Fruit fly (Drosophila melanogaster): ENCODE data around the gene CG10702.
A peak's percentile ranks its signal among the peaks of the same experiment; 100 is the strongest.

CG10702 gene

dm6 chr2L:19023972-19024743, 45.5 kb downstream of the CG10702 start:
- TF ChIP-seq CG11617 (GFP tag; optimal IDR thresholded peaks at IDR 0.05) (peak; percentile 13), CG5204 (GFP tag; optimal IDR thresholded peaks at IDR 0.05) (peak; percentile 43), kay (GFP tag; ENCODE audit: borderline replicate concordance) (no peak), tj (GFP tag; optimal IDR thresholded peaks at IDR 0.05) (peak; percentile 10), CG14711 (tag; optimal IDR thresholded peaks at IDR 0.05) (no peak), CG7045 (GFP tag; optimal IDR thresholded peaks at IDR 0.05) (peak; percentile 8), CG7101 (tag; optimal IDR thresholded peaks at IDR 0.05) (peak; percentile 8)

DNA sequence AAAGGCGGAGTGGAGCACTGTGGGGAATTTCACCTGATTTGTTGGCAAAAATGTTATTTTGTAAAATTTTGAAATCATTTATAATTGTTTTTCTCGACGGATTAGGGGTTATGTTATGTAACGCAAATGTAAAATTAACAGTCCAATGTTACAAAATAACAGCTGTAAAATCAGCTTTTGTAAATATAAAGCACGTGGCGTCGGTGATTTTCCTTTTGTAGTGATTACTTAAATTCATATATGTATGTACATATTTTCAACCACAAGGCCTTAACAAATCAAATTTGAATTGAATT, 47.5 kb downstream of the CG10702 start, which contains the start of gene CG15172:
CG15172 (plus strand) TSS at position 197 of the 296 bp plus-strand sequence.
- TF ChIP-seq CG1620 (GFP tag; optimal IDR thresholded peaks at IDR 0.05) (no peak), CG7045 (GFP tag; optimal IDR thresholded peaks at IDR 0.05) (no peak), Hr96 (GFP tag; optimal IDR thresholded peaks at IDR 0.05) (no peak), Mnt (GFP tag; optimal IDR thresholded peaks at IDR 0.05) (no peak), Crg-1 (GFP tag; optimal IDR thresholded peaks at IDR 0.05) (no peak), kay (GFP tag; ENCODE audit: borderline replicate concordance) (no peak), pad (GFP tag; optimal IDR thresholded peaks at IDR 0.05) (no peak), CG11617 (GFP tag; optimal IDR thresholded peaks at IDR 0.05) (no peak), CG7101 (tag; optimal IDR thresholded peaks at IDR 0.05) (no peak), CG5204 (GFP tag; optimal IDR thresholded peaks at IDR 0.05) (no peak), tj (GFP tag; optimal IDR thresholded peaks at IDR 0.05) (no peak), toe (GFP tag; optimal IDR thresholded peaks at IDR 0.05) (no peak), bab1 (GFP tag; optimal IDR thresholded peaks at IDR 0.05) (no peak), ovo (GFP tag; optimal IDR thresholded peaks at IDR 0.05) (no peak), cnc (optimal IDR thresholded peaks at IDR 0.05) (no peak), cic (GFP tag; optimal IDR thresholded peaks at IDR 0.05) (no peak), Clk (GFP tag; optimal IDR thresholded peaks at IDR 0.05) (no peak), CG14711 (tag; optimal IDR thresholded peaks at IDR 0.05) (no peak)

- TF ChIP-seq CG1620 (GFP tag; optimal IDR thresholded peaks at IDR 0.05), result no peak
- TF ChIP-seq Crg-1 (GFP tag; optimal IDR thresholded peaks at IDR 0.05), result no peak
- TF ChIP-seq CG33017 (tag; optimal IDR thresholded peaks at IDR 0.05), result peak; percentile 80
- peak; percentile 1 for TF ChIP-seq tj (GFP tag; optimal IDR thresholded peaks at IDR 0.05)
- TF ChIP-seq Mnt (GFP tag; optimal IDR thresholded peaks at IDR 0.05), result peak; percentile 0
- peak; percentile 72 for TF ChIP-seq CG7101 (tag; optimal IDR thresholded peaks at IDR 0.05)
- peak; percentile 40 for TF ChIP-seq pad (GFP tag; optimal IDR thresholded peaks at IDR 0.05)
- peak; percentile 49 for TF ChIP-seq CG5204 (GFP tag; optimal IDR thresholded peaks at IDR 0.05)
- no peak for TF ChIP-seq ovo (GFP tag; optimal IDR thresholded peaks at IDR 0.05)
- no peak for TF ChIP-seq toe (GFP tag; optimal IDR thresholded peaks at IDR 0.05)
- TF ChIP-seq CG11617 (GFP tag; optimal IDR thresholded peaks at IDR 0.05), result peak; percentile 71
- no peak for TF ChIP-seq Hr96 (GFP tag; optimal IDR thresholded peaks at IDR 0.05)
- TF ChIP-seq Clk (GFP tag; optimal IDR thresholded peaks at IDR 0.05), result peak; percentile 64
- TF ChIP-seq CG14711 (tag; optimal IDR thresholded peaks at IDR 0.05), result peak; percentile 9
- peak; percentile 54 for TF ChIP-seq kay (GFP tag; ENCODE audit: borderline replicate concordance)
- TF ChIP-seq CG7045 (GFP tag; optimal IDR thresholded peaks at IDR 0.05), result peak; percentile 74
- TF ChIP-seq bab1 (GFP tag; optimal IDR thresholded peaks at IDR 0.05), result no peak
- TF ChIP-seq cic (GFP tag; optimal IDR thresholded peaks at IDR 0.05), result no peak
- TF ChIP-seq CG12768 (GFP tag; optimal IDR thresholded peaks at IDR 0.05), result peak; percentile 45
- no peak for TF ChIP-seq cnc (optimal IDR thresholded peaks at IDR 0.05)
These were observed 48.1 kb downstream of the CG10702 start for dm6 chr2L:19021278-19022220.

DNA sequence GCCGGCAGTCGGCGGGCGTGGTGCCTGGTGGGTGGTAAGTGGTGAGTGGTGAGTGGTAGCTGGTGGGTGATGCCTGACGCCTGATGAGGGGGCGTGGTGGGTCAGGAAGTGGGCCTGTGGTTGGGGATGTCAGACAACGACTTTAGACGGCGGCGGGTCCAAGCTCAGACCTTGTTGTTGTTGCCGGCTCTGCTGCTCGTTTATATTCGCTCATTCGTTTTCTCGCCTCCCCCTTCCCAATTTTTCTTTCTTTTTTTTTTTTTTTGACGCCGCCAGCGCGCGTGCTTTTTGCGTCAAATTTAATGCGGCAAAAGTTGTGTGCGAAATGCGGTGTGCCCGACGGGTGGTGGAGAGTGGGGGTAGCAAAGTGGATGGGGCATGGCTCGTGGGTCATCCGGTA, 50.0 kb downstream of the CG10702 start:
- TF ChIP-seq CG1620 (GFP tag; optimal IDR thresholded peaks at IDR 0.05), result no peak
- TF ChIP-seq CG7045 (GFP tag; optimal IDR thresholded peaks at IDR 0.05), result no peak
- no peak for TF ChIP-seq pad (GFP tag; optimal IDR thresholded peaks at IDR 0.05)
- TF ChIP-seq Mnt (GFP tag; optimal IDR thresholded peaks at IDR 0.05), result no peak
- TF ChIP-seq Clk (GFP tag; optimal IDR thresholded peaks at IDR 0.05), result no peak
- TF ChIP-seq CG12768 (GFP tag; optimal IDR thresholded peaks at IDR 0.05), result no peak
- TF ChIP-seq bab1 (GFP tag; optimal IDR thresholded peaks at IDR 0.05), result no peak

dm6 chr2L:19019160-19019592, 50.5 kb downstream of the CG10702 start:
- TF ChIP-seq Clk (GFP tag; optimal IDR thresholded peaks at IDR 0.05) (no peak), CG1620 (GFP tag; optimal IDR thresholded peaks at IDR 0.05) (no peak), CG5204 (GFP tag; optimal IDR thresholded peaks at IDR 0.05) (peak; percentile 53)

DNA sequence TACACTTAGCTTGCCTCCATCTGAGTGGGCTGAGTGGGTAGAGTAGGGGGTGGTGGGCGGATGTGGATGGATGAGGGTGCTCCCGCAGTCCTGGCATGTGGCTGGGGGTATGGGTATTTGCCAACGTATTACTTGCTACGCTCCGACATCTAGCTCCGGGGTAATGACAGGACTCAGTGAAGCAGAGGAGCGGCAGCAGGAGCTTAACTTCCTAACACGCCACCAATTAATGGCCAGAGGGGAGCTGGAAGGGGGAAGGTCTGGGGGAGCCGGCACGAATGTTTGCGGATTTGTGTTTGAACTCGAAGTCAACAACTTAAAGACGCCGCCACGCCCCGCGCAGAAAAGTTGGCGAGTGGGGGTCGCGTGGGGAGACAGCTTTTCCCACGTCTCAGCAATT, 51.4 kb downstream of the CG10702 start:
- TF ChIP-seq Mnt (GFP tag; optimal IDR thresholded peaks at IDR 0.05) (no peak), ovo (GFP tag; optimal IDR thresholded peaks at IDR 0.05) (no peak), CG12768 (GFP tag; optimal IDR thresholded peaks at IDR 0.05) (no peak), tj (GFP tag; optimal IDR thresholded peaks at IDR 0.05) (no peak), Clk (GFP tag; optimal IDR thresholded peaks at IDR 0.05) (no peak), toe (GFP tag; optimal IDR thresholded peaks at IDR 0.05) (no peak), CG7101 (tag; optimal IDR thresholded peaks at IDR 0.05) (no peak), CG11617 (GFP tag; optimal IDR thresholded peaks at IDR 0.05) (no peak), CG7045 (GFP tag; optimal IDR thresholded peaks at IDR 0.05) (no peak), CG14711 (tag; optimal IDR thresholded peaks at IDR 0.05) (no peak), cnc (optimal IDR thresholded peaks at IDR 0.05) (no peak), pad (GFP tag; optimal IDR thresholded peaks at IDR 0.05) (no peak), CG33017 (tag; optimal IDR thresholded peaks at IDR 0.05) (no peak), CG1620 (GFP tag; optimal IDR thresholded peaks at IDR 0.05) (no peak)
